Worm (Caenorhabditis elegans) whole organism, mixed stage, embryonic: Measurements from ENCODE around the gene F26G1.3.

Experiments
- M03D4.4 ChIP-seq: sonication (generic microtip); optimal IDR thresholded peaks from 2 replicates; lab custom pipeline; 2017; ENCODE audit warnings: mild to moderate bottlenecking, missing genetic modification characterization, missing compliant biosample characterization
- lsy-2 ChIP-seq: fragments of 150-350 bp; optimal IDR thresholded peaks from 2 replicates; lab custom pipeline; 2014; ENCODE audit warnings: missing biosample characterization, missing genetic modification characterization
- mep-1 ChIP-seq: fragments of 150-350 bp; optimal IDR thresholded peaks from 2 replicates; lab custom pipeline; 2017; ENCODE audit warnings: missing biosample characterization, missing genetic modification reagents, missing genetic modification characterization, inconsistent platforms
- sem-2 ChIP-seq: fragments of 200-800 bp; sonication (Bioruptor generic); optimal IDR thresholded peaks from 2 replicates; lab custom pipeline; 2018; ENCODE audit warnings: mild to moderate bottlenecking, missing genetic modification characterization, missing compliant biosample characterization
- snpc-4 ChIP-seq: fragments of 150-350 bp; optimal IDR thresholded peaks from 2 replicates; lab custom pipeline; 2014; ENCODE audit warnings: missing biosample characterization, missing genetic modification characterization
- tbx-8 ChIP-seq: fragments of 200-800 bp; sonication (Bioruptor generic); optimal IDR thresholded peaks from 2 replicates; lab custom pipeline; 2018; ENCODE audit warnings: mild to moderate bottlenecking, missing genetic modification characterization, moderate library complexity, missing compliant biosample characterization
- unc-62 ChIP-seq: fragments of 150-350 bp; optimal IDR thresholded peaks from 2 replicates; lab custom pipeline; 2014; ENCODE audit warnings: missing biosample characterization, missing genetic modification reagents, missing genetic modification characterization

- TF ChIP-seq tbx-8 (GFP tag; lab: Kevin White, UChicago) (no peak), M03D4.4 (tag; lab: Kevin White, UChicago) (no peak), snpc-4 (no peak), mep-1 (tag; lab: Kevin White, UChicago) (no peak), sem-2 (no peak), unc-62 (GFP tag; lab: Kevin White, UChicago) (no peak), lsy-2 (tag; lab: Kevin White, UChicago) (no peak)
These were observed 9.1 kb downstream of the F26G1.3 start for ce11 chrII:4767612-4768011.
